Fruit fly (Drosophila melanogaster): ENCODE data around the gene Tspo.

Tspo gene

DNA sequence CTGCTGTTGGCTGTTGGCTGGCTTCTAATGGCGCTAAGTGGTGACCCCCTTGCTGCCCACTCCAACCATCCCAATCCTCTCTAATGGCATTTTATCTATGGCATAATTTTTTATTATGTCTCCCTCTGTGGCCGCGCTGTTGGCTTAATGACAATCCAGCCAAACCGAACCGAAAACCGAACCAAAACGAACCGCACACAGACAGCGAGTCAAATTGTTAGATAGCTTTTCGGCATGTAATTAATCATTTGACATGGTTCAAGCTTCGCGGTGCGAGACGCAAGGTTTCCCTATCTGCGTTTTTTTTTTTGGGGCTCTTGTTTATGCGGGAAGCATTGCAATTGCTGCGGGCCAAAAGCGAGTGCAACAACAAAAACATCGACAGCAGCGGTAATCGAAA, 31.7 kb upstream of the Tspo start:
- TF ChIP-seq crol (GFP tag; IDR thresholded peaks at IDR 0.05) (peak; percentile 5; the same call in 1 of the 2 replicates), CG4282 (GFP tag; optimal IDR thresholded peaks at IDR 0.05) (no peak), gcm (GFP tag; optimal IDR thresholded peaks at IDR 0.05) (peak; percentile 50), sqz (GFP tag; optimal IDR thresholded peaks at IDR 0.05) (peak; percentile 44), lab (GFP tag; optimal IDR thresholded peaks at IDR 0.05) (peak; percentile 57), sc (optimal IDR thresholded peaks at IDR 0.05) (no peak), sc (GFP tag; optimal IDR thresholded peaks at IDR 0.05) (no peak), chinmo (GFP tag; IDR thresholded peaks at IDR 0.05; ENCODE audit: partially characterized antibody) (0 out of 4 replicates have a peak, but pooled peaks have one; percentile 36), oc (tag; optimal IDR thresholded peaks at IDR 0.05) (peak; percentile 7), Deaf1 (tag; optimal IDR thresholded peaks at IDR 0.05) (peak; percentile 74), al (GFP tag; IDR thresholded peaks at IDR 0.05) (no peak)

dm6 chr2L:530245-530644, 29.2 kb upstream of the Tspo start:
- no peak for TF ChIP-seq Taf1 (GFP tag; IDR thresholded peaks at IDR 0.05)
- no peak for TF ChIP-seq Mad (GFP tag; optimal IDR thresholded peaks at IDR 0.05)
- TF ChIP-seq CG17912 (GFP tag; optimal IDR thresholded peaks at IDR 0.05): no peak
- no peak for TF ChIP-seq wor (GFP tag; IDR thresholded peaks at IDR 0.05)
- no peak for TF ChIP-seq emc (GFP tag; optimal IDR thresholded peaks at IDR 0.05)
- no peak for TF ChIP-seq Camta (GFP tag; optimal IDR thresholded peaks at IDR 0.05)
- no peak for TF ChIP-seq Deaf1 (tag; optimal IDR thresholded peaks at IDR 0.05)
- TF ChIP-seq CG16863 (GFP tag; optimal IDR thresholded peaks at IDR 0.05): no peak
- TF ChIP-seq CG11247 (GFP tag; IDR thresholded peaks at IDR 0.05): no peak
- TF ChIP-seq CG12942 (GFP tag; optimal IDR thresholded peaks at IDR 0.05): no peak
- no peak for TF ChIP-seq pita (GFP tag; optimal IDR thresholded peaks at IDR 0.05)
- no peak for TF ChIP-seq gce (GFP tag; IDR thresholded peaks at IDR 0.05)
- TF ChIP-seq pros (GFP tag; optimal IDR thresholded peaks at IDR 0.05): no peak
- no peak for TF ChIP-seq tx (GFP tag; optimal IDR thresholded peaks at IDR 0.05)
- no peak for TF ChIP-seq Hr51 (GFP tag; optimal IDR thresholded peaks at IDR 0.05)
- no peak for TF ChIP-seq Aef1 (GFP tag; IDR thresholded peaks at IDR 0.05)
- no peak for TF ChIP-seq CG8089 (GFP tag; optimal IDR thresholded peaks at IDR 0.05)
- no peak for TF ChIP-seq zfh2 (GFP tag; optimal IDR thresholded peaks at IDR 0.05)
- TF ChIP-seq Stat92E (GFP tag; optimal IDR thresholded peaks at IDR 0.05): no peak
- TF ChIP-seq CG7786 (GFP tag; optimal IDR thresholded peaks at IDR 0.05): no peak
- TF ChIP-seq eyg (GFP tag; optimal IDR thresholded peaks at IDR 0.05): no peak
- no peak for TF ChIP-seq sens-2 (GFP tag; IDR thresholded peaks at IDR 0.05)
- TF ChIP-seq HLHmδ (GFP tag; optimal IDR thresholded peaks at IDR 0.05): no peak
- TF ChIP-seq Six4 (GFP tag; optimal IDR thresholded peaks at IDR 0.05): no peak
- TF ChIP-seq mld (GFP tag; IDR thresholded peaks at IDR 0.05; ENCODE audit: partially characterized antibody): no peak
- TF ChIP-seq oc (tag; optimal IDR thresholded peaks at IDR 0.05): no peak
- no peak for TF ChIP-seq ken (GFP tag; IDR thresholded peaks at IDR 0.05)
- TF ChIP-seq CG12219 (GFP tag; optimal IDR thresholded peaks at IDR 0.05): no peak
- no peak for TF ChIP-seq Kr (GFP tag; optimal IDR thresholded peaks at IDR 0.05)
- TF ChIP-seq Blimp-1 (GFP tag; optimal IDR thresholded peaks at IDR 0.05): no peak
- TF ChIP-seq MBD-R2 (GFP tag; IDR thresholded peaks at IDR 0.05): no peak
- TF ChIP-seq gfzf (GFP tag; optimal IDR thresholded peaks at IDR 0.05): no peak
- peak; percentile 18 for TF ChIP-seq fd96Cb (tag; optimal IDR thresholded peaks at IDR 0.05)
- TF ChIP-seq esg (GFP tag; conservative IDR thresholded peaks at IDR 0.05): peak; percentile 34; the same call in 1 of the 2 replicates
- no peak for TF ChIP-seq Ssrp (tag; optimal IDR thresholded peaks at IDR 0.05)
- TF ChIP-seq al (GFP tag; IDR thresholded peaks at IDR 0.05): no peak
- no peak for TF ChIP-seq CG13624 (GFP tag; optimal IDR thresholded peaks at IDR 0.05)
- no peak for TF ChIP-seq kah (GFP tag; optimal IDR thresholded peaks at IDR 0.05)
- no peak for TF ChIP-seq ftz-f1 (GFP tag; optimal IDR thresholded peaks at IDR 0.05)
- no peak for TF ChIP-seq Elba2 (GFP tag; optimal IDR thresholded peaks at IDR 0.05)
- no peak for TF ChIP-seq Jarid2 (GFP tag; optimal IDR thresholded peaks at IDR 0.05)
- no peak for TF ChIP-seq onecut (GFP tag; IDR thresholded peaks at IDR 0.05)
